Worm (Caenorhabditis elegans) whole organism, L2 larva: ENCODE data around the gene catp-2.

Experiments used
- C34F6.9 ChIP-seq: fragments of 150-350 bp; optimal IDR thresholded peaks from 2 replicates; lab custom pipeline; 2014; ENCODE audit warnings: missing biosample characterization, missing genetic modification characterization
- F13H6.1 ChIP-seq: sonication (generic microtip); optimal IDR thresholded peaks from 2 replicates; lab custom pipeline; 2016; ENCODE audit warnings: missing genetic modification characterization, missing compliant biosample characterization
- Y55F3AM.14 ChIP-seq: fragments of 200-800 bp; sonication (Bioruptor generic); optimal IDR thresholded peaks from 2 replicates; lab custom pipeline; 2018; ENCODE audit warnings: mild to moderate bottlenecking, missing genetic modification characterization, missing compliant biosample characterization
- alr-1 ChIP-seq: fragments of 150-350 bp; optimal IDR thresholded peaks from 2 replicates; lab custom pipeline; 2014; ENCODE audit warnings: missing biosample characterization, missing genetic modification characterization
- ama-1 ChIP-seq: fragments of 150-350 bp; optimal IDR thresholded peaks from 2 replicates; lab custom pipeline; 2018; ENCODE audit warnings: inconsistent platforms
- ceh-16 ChIP-seq: fragments of 150-350 bp; optimal IDR thresholded peaks from 2 replicates; lab custom pipeline; 2014; ENCODE audit warnings: missing biosample characterization, missing genetic modification characterization
- ceh-82 ChIP-seq: fragments of 150-350 bp; optimal IDR thresholded peaks from 2 replicates; lab custom pipeline; 2014; ENCODE audit warnings: missing biosample characterization, missing genetic modification characterization
- crh-2 ChIP-seq: sonication (generic microtip); optimal IDR thresholded peaks from 2 replicates; lab custom pipeline; 2017; ENCODE audit warnings: missing biosample characterization, missing genetic modification characterization
- dmd-4 ChIP-seq: sonication (generic microtip); optimal IDR thresholded peaks from 2 replicates; lab custom pipeline; 2017; ENCODE audit warnings: missing biosample characterization, missing genetic modification characterization
- egl-27 ChIP-seq: sonication (generic microtip); optimal IDR thresholded peaks from 3 replicates; lab custom pipeline; 2017; ENCODE audit warnings: missing biosample characterization, missing genetic modification reagents, missing genetic modification characterization
- fos-1 ChIP-seq: fragments of 150-350 bp; optimal IDR thresholded peaks from 2 replicates; lab custom pipeline; 2014; ENCODE audit warnings: missing biosample characterization, missing genetic modification characterization
- gmeb-1 ChIP-seq: fragments of 150-350 bp; optimal IDR thresholded peaks from 2 replicates; lab custom pipeline; 2014; ENCODE audit warnings: missing biosample characterization, missing genetic modification characterization
- lin-13 ChIP-seq: fragments of 150-350 bp; optimal IDR thresholded peaks from 2 replicates; lab custom pipeline; 2014; ENCODE audit warnings: missing biosample characterization, missing genetic modification reagents, missing genetic modification characterization
- lin-39 ChIP-seq: fragments of 150-350 bp; optimal IDR thresholded peaks from 2 replicates; lab custom pipeline; 2014; ENCODE audit warnings: missing biosample characterization, missing genetic modification reagents, missing genetic modification characterization
- mab-5 ChIP-seq: fragments of 150-350 bp; optimal IDR thresholded peaks from 2 replicates; lab custom pipeline; 2014; ENCODE audit warnings: missing biosample characterization, missing genetic modification characterization
- mbf-1 ChIP-seq: sonication (generic microtip); optimal IDR thresholded peaks from 2 replicates; lab custom pipeline; 2017; ENCODE audit warnings: missing biosample characterization, missing genetic modification characterization
- mdl-1 ChIP-seq, 2 experiments: fragments of 150-350 bp in 1 of 2; sonication (generic microtip) in 1 of 2; optimal IDR thresholded peaks; 2 replicates each; lab custom pipeline; 2017; ENCODE audit warnings: missing biosample characterization in 2 of 2, missing genetic modification characterization in 2 of 2
- nhr-10 ChIP-seq: sonication (generic microtip); optimal IDR thresholded peaks from 2 replicates; lab custom pipeline; 2017; ENCODE audit warnings: missing biosample characterization, missing genetic modification characterization
- nhr-11 ChIP-seq: fragments of 150-350 bp; optimal IDR thresholded peaks from 2 replicates; lab custom pipeline; 2014; ENCODE audit warnings: missing biosample characterization, missing genetic modification characterization
- nhr-12 ChIP-seq: fragments of 150-350 bp; optimal IDR thresholded peaks from 2 replicates; lab custom pipeline; 2014; ENCODE audit warnings: missing biosample characterization, missing genetic modification characterization
- nhr-129 ChIP-seq: fragments of 150-350 bp; optimal IDR thresholded peaks from 2 replicates; lab custom pipeline; 2014; ENCODE audit warnings: missing biosample characterization, missing genetic modification characterization
- nhr-21 ChIP-seq: fragments of 150-350 bp; optimal IDR thresholded peaks from 2 replicates; lab custom pipeline; 2014; ENCODE audit warnings: missing biosample characterization, missing genetic modification characterization
- nhr-23 ChIP-seq: fragments of 150-350 bp; optimal IDR thresholded peaks from 2 replicates; lab custom pipeline; 2014; ENCODE audit warnings: missing biosample characterization, missing genetic modification reagents, missing genetic modification characterization
- nhr-237 ChIP-seq: fragments of 150-350 bp; optimal IDR thresholded peaks from 2 replicates; lab custom pipeline; 2014; ENCODE audit warnings: missing biosample characterization, missing genetic modification characterization
- nhr-25 ChIP-seq: fragments of 150-350 bp; sonication (generic microtip); optimal IDR thresholded peaks from 3 replicates; lab custom pipeline; 2014; ENCODE audit warnings: missing biosample characterization, missing genetic modification characterization
- nhr-77 ChIP-seq: fragments of 150-350 bp; optimal IDR thresholded peaks from 2 replicates; lab custom pipeline; 2014; ENCODE audit warnings: missing biosample characterization, missing genetic modification characterization
- peb-1 ChIP-seq: fragments of 150-350 bp; optimal IDR thresholded peaks from 2 replicates; lab custom pipeline; 2014; ENCODE audit warnings: missing biosample characterization, missing genetic modification characterization
- sem-4 ChIP-seq: fragments of 150-350 bp; optimal IDR thresholded peaks from 2 replicates; lab custom pipeline; 2014; ENCODE audit warnings: missing biosample characterization, missing genetic modification reagents, missing genetic modification characterization
- skn-1 ChIP-seq: sonication (generic microtip); optimal IDR thresholded peaks from 2 replicates; lab custom pipeline; 2017; ENCODE audit warnings: missing biosample characterization, missing genetic modification characterization
- sma-3 ChIP-seq: sonication (generic microtip); optimal IDR thresholded peaks from 2 replicates; lab custom pipeline; 2016; ENCODE audit warnings: missing genetic modification reagents, missing genetic modification characterization, missing compliant biosample characterization
- sma-9 ChIP-seq, 2 experiments: fragments of 150-350 bp in 1 of 2; sonication (generic microtip) in 1 of 2; optimal IDR thresholded peaks; 2 replicates each; lab custom pipeline; 2014 to 2016; ENCODE audit warnings: missing genetic modification characterization in 2 of 2, mild to moderate bottlenecking in 1 of 2, missing biosample characterization in 1 of 2, missing compliant biosample characterization in 1 of 2, missing genetic modification reagents in 1 of 2, moderate library complexity in 1 of 2
- unc-39 ChIP-seq: fragments of 150-350 bp; optimal IDR thresholded peaks from 2 replicates; lab custom pipeline; 2014; ENCODE audit warnings: missing biosample characterization, missing genetic modification characterization
- ztf-1 ChIP-seq: fragments of 200-800 bp; sonication (Bioruptor generic); conservative IDR thresholded peaks from 2 replicates; pipeline ENCODE4 v1.3.6; 2022; ENCODE audit warnings: missing genetic modification characterization, missing compliant biosample characterization
- ztf-11 ChIP-seq: sonication (generic microtip); optimal IDR thresholded peaks from 2 replicates; lab custom pipeline; 2017; ENCODE audit warnings: missing biosample characterization, missing genetic modification characterization
- ztf-4 ChIP-seq: fragments of 150-350 bp; optimal IDR thresholded peaks from 2 replicates; lab custom pipeline; 2014; ENCODE audit warnings: missing biosample characterization, missing genetic modification characterization

The catp-2 gene

ce11 chrV:4934406-4934805, at the start of gene catp-2:
catp-2 (plus strand) TSS chrV:4934706.
- TF ChIP-seq lin-13 (GFP tag; lab: Kevin White, UChicago) = no peak
- no peak for TF ChIP-seq mdl-1 (tag; optimal IDR thresholded peaks at IDR 0.05; lab: Kevin White, UChicago)
- no peak for TF ChIP-seq nhr-23
- TF ChIP-seq sem-4 (tag; lab: Kevin White, UChicago) = no peak
- TF ChIP-seq ztf-4 (tag; lab: Kevin White, UChicago) = no peak
- no peak for TF ChIP-seq mbf-1 (tag; lab: Kevin White, UChicago)
- no peak for TF ChIP-seq skn-1 (tag; lab: Kevin White, UChicago)
- TF ChIP-seq nhr-129 (tag; lab: Kevin White, UChicago) = no peak
- no peak for TF ChIP-seq nhr-10 (tag; lab: Kevin White, UChicago)
- TF ChIP-seq nhr-11 = no peak
- TF ChIP-seq Y55F3AM.14 (GFP tag; lab: Kevin White, UChicago) = no peak
- TF ChIP-seq egl-27 (tag; lab: Kevin White, UChicago) = no peak
- TF ChIP-seq unc-39 (tag; lab: Kevin White, UChicago) = no peak

ce11 chrV:4885372-4885771, 49.1 kb upstream of the catp-2 start, which contains the start of gene T19H12.3:
T19H12.3 (plus strand) TSS chrV:4885672.
- TF ChIP-seq ama-1 (no peak), skn-1 (tag; lab: Kevin White, UChicago) (no peak), nhr-237 (tag; lab: Kevin White, UChicago) (no peak), sma-9 (GFP tag; optimal IDR thresholded peaks at IDR 0.05; lab: Kevin White, UChicago) (no peak), sma-9 (tag; optimal IDR thresholded peaks at IDR 0.05; lab: Kevin White, UChicago) (no peak), ceh-82 (tag; lab: Kevin White, UChicago) (no peak)

ce11 chrV:4889477-4889876, 45.0 kb upstream of the catp-2 start, which contains the start of gene ugt-12:
ugt-12 (minus strand) TSS chrV:4889629.
- TF ChIP-seq sma-3 (GFP tag; lab: Kevin White, UChicago) (peak; percentile 8), C34F6.9 (tag; lab: Kevin White, UChicago) (no peak), sma-9 (GFP tag; optimal IDR thresholded peaks at IDR 0.05; lab: Kevin White, UChicago) (peak; percentile 82), sma-9 (tag; optimal IDR thresholded peaks at IDR 0.05; lab: Kevin White, UChicago) (no peak), nhr-129 (tag; lab: Kevin White, UChicago) (peak; percentile 8), crh-2 (tag; lab: Kevin White, UChicago) (peak; percentile 38), ztf-1 (GFP tag; lab: Robert Waterston, UW) (no peak), nhr-21 (tag; lab: Kevin White, UChicago) (no peak), gmeb-1 (tag; lab: Kevin White, UChicago) (peak; percentile 7), alr-1 (no peak), nhr-25 (tag; lab: Kevin White, UChicago) (peak; percentile 3), unc-39 (tag; lab: Kevin White, UChicago) (no peak), peb-1 (tag; lab: Kevin White, UChicago) (no peak), fos-1 (tag; lab: Kevin White, UChicago) (peak; percentile 74), nhr-77 (no peak), F13H6.1 (tag; lab: Kevin White, UChicago) (no peak)

ce11 chrV:4889976-4890479, 44.5 kb upstream of the catp-2 start, which contains the start of gene T19H12.2:
T19H12.2 (plus strand) TSS chrV:4890429.
- TF ChIP-seq F13H6.1 (tag; lab: Kevin White, UChicago) (no peak), Y55F3AM.14 (GFP tag; lab: Kevin White, UChicago) (no peak), C34F6.9 (tag; lab: Kevin White, UChicago) (no peak), mab-5 (tag; lab: Kevin White, UChicago) (no peak), ztf-11 (tag; lab: Kevin White, UChicago) (no peak), mbf-1 (tag; lab: Kevin White, UChicago) (no peak), egl-27 (tag; lab: Kevin White, UChicago) (no peak), dmd-4 (tag; lab: Kevin White, UChicago) (no peak), ama-1 (no peak), nhr-77 (no peak), ztf-1 (GFP tag; lab: Robert Waterston, UW) (no peak), nhr-11 (no peak), sma-9 (GFP tag; optimal IDR thresholded peaks at IDR 0.05; lab: Kevin White, UChicago) (no peak), sma-9 (tag; optimal IDR thresholded peaks at IDR 0.05; lab: Kevin White, UChicago) (no peak), ceh-16 (no peak), nhr-12 (no peak), lin-39 (tag; lab: Kevin White, UChicago) (no peak), nhr-23 (no peak), sem-4 (tag; lab: Kevin White, UChicago) (no peak), ceh-82 (tag; lab: Kevin White, UChicago) (no peak)
